1 fruit fly cellular context compared by ENCODE assay signal in the genomic region with DNA sequence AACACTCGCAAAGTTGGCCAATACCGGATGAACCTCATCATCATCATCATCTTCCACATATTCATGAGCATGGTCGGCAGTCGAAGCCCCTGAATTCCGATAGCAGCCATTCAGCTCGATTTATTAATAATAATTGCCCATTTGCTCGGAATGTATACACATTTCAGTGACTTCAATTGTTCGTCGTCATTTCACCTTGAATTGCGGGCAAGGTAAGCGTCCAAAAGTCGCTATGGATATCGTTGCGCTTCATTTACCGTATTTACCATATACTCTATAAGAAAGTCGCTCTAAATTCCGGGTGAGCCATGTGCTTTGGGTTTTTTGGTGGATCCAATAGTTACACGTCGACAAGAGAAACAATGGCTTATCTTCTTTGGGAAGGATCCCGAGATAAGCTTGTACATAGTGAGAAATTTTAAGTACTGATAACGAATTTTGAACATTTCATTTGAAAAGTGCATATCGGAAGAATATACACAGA.
A peak's percentile ranks its signal among the peaks of the same experiment; 100 is the strongest.
TF ChIP-seq lines count a peak whose summit lies in the region.

No protein-coding gene starts in this region.

TF ChIP-seq in whole organism, embryonic, 481 proteins besides CTCF, POLR2A, EP300 and RAD21 (continued from another document and continues in another):
- TF ChIP-seq HLH3B (GFP tag; IDR thresholded peaks at IDR 0.05; lab: Robert Waterston, UW) (no peak), esg (GFP tag; conservative IDR thresholded peaks at IDR 0.05; lab: Robert Waterston, UW) (peak; percentile 23; the same call in 1 of the 2 replicates), Ptx1 (GFP tag; IDR thresholded peaks at IDR 0.05; lab: Robert Waterston, UW) (peak; percentile 70), Six4 (GFP tag; optimal IDR thresholded peaks at IDR 0.05; lab: Kevin White, UChicago) (peak; percentile 6), CG10959 (GFP tag; IDR thresholded peaks at IDR 0.05; lab: Robert Waterston, UW) (no peak), Rfx (GFP tag; IDR thresholded peaks at IDR 0.05; lab: Robert Waterston, UW) (peak; percentile 17; the same call in 1 of the 2 replicates), sens (GFP tag; lab: Kevin White, UChicago) (peak; percentile 82), bcd (GFP tag; optimal IDR thresholded peaks at IDR 0.05; lab: Kevin White, UChicago) (peak; percentile 18), Lim3 (GFP tag; IDR thresholded peaks at IDR 0.05; lab: Robert Waterston, UW) (no peak), CG12744 (GFP tag; optimal IDR thresholded peaks at IDR 0.05; lab: Kevin White, UChicago) (peak; percentile 3), Oaz (GFP tag; IDR thresholded peaks at IDR 0.05; lab: Robert Waterston, UW) (peak; percentile 44; the same call in 1 of the 2 replicates), cg (GFP tag; optimal IDR thresholded peaks at IDR 0.05; lab: Kevin White, UChicago) (peak; percentile 53), CG11723 (GFP tag; optimal IDR thresholded peaks at IDR 0.05; lab: Kevin White, UChicago) (peak; percentile 27), caup (GFP tag; optimal IDR thresholded peaks at IDR 0.05; lab: Kevin White, UChicago; ENCODE audit: severe bottlenecking) (peak; percentile 0), HLH4C (GFP tag; IDR thresholded peaks at IDR 0.05; lab: Robert Waterston, UW; ENCODE audit: partially characterized antibody) (no peak), CG13424 (tag; optimal IDR thresholded peaks at IDR 0.05; lab: Kevin White, UChicago) (peak; percentile 54), CG2120 (GFP tag; optimal IDR thresholded peaks at IDR 0.05; lab: Kevin White, UChicago) (peak; percentile 39), CG14441 (GFP tag; IDR thresholded peaks at IDR 0.05; lab: Robert Waterston, UW) (peak; percentile 59), bsh (GFP tag; optimal IDR thresholded peaks at IDR 0.05; lab: Kevin White, UChicago) (peak in 1 of 2 experiments; percentile 28), Hsf (GFP tag; optimal IDR thresholded peaks at IDR 0.05; lab: Kevin White, UChicago) (peak; percentile 39), CG1647 (GFP tag; optimal IDR thresholded peaks at IDR 0.05; lab: Kevin White, UChicago) (peak; percentile 3), HHEX (GFP tag; optimal IDR thresholded peaks at IDR 0.05; lab: Kevin White, UChicago) (peak; percentile 50), CG3847 (GFP tag; IDR thresholded peaks at IDR 0.05; lab: Robert Waterston, UW) (peak; percentile 26; the same call in 1 of the 2 replicates), Myb (GFP tag; optimal IDR thresholded peaks at IDR 0.05; lab: Kevin White, UChicago) (no peak), CG15696 (tag; optimal IDR thresholded peaks at IDR 0.05; lab: Kevin White, UChicago) (peak; percentile 2), CG31224 (GFP tag; IDR thresholded peaks at IDR 0.05; lab: Robert Waterston, UW) (no peak), h (optimal IDR thresholded peaks at IDR 0.05; lab: Kevin White, UChicago) (no peak), CG4424 (GFP tag; optimal IDR thresholded peaks at IDR 0.05; lab: Kevin White, UChicago) (peak; percentile 37), CG9876 (GFP tag; optimal IDR thresholded peaks at IDR 0.05; lab: Kevin White, UChicago) (no peak), usp (GFP tag; optimal IDR thresholded peaks at IDR 0.05; lab: Kevin White, UChicago) (no peak), CG17359 (tag; optimal IDR thresholded peaks at IDR 0.05; lab: Kevin White, UChicago) (peak; percentile 50), CG8388 (GFP tag; optimal IDR thresholded peaks at IDR 0.05; lab: Kevin White, UChicago) (peak; percentile 40), grn (GFP tag; optimal IDR thresholded peaks at IDR 0.05; lab: Kevin White, UChicago) (no peak), danr (GFP tag; IDR thresholded peaks at IDR 0.05; lab: Robert Waterston, UW) (no peak), jumu (GFP tag; optimal IDR thresholded peaks at IDR 0.05; lab: Kevin White, UChicago) (no peak), E2f1 (GFP tag; IDR thresholded peaks at IDR 0.05; lab: Robert Waterston, UW) (peak; percentile 34; the same call in 1 of the 2 replicates), dati (GFP tag; IDR thresholded peaks at IDR 0.05; lab: Robert Waterston, UW) (0 out of 2 replicates have a peak, but pooled peaks have one; percentile 7), nerfin-1 (tag; optimal IDR thresholded peaks at IDR 0.05; lab: Kevin White, UChicago) (peak; percentile 19), hkb (optimal IDR thresholded peaks at IDR 0.05; lab: Kevin White, UChicago) (no peak), hkb (GFP tag; IDR thresholded peaks at IDR 0.05; lab: Robert Waterston, UW) (peak; percentile 33; the same call in 1 of the 2 replicates), shn (GFP tag; optimal IDR thresholded peaks at IDR 0.05; lab: Kevin White, UChicago) (peak; percentile 19), Xrp1 (GFP tag; IDR thresholded peaks at IDR 0.05; lab: Robert Waterston, UW) (peak; percentile 43; the same call in 1 of the 2 replicates), nau (GFP tag; optimal IDR thresholded peaks at IDR 0.05; lab: Kevin White, UChicago) (no peak), psq (GFP tag; optimal IDR thresholded peaks at IDR 0.05; lab: Kevin White, UChicago) (no peak), her (GFP tag; optimal IDR thresholded peaks at IDR 0.05; lab: Kevin White, UChicago) (peak; percentile 9), Asciz (GFP tag; optimal IDR thresholded peaks at IDR 0.05; lab: Kevin White, UChicago) (no peak), sc (optimal IDR thresholded peaks at IDR 0.05; lab: Kevin White, UChicago) (no peak), sc (GFP tag; optimal IDR thresholded peaks at IDR 0.05; lab: Kevin White, UChicago) (no peak), Med (GFP tag; lab: Kevin White, UChicago) (peak; percentile 82), CG6254 (GFP tag; optimal IDR thresholded peaks at IDR 0.05; lab: Kevin White, UChicago) (no peak), da (GFP tag; optimal IDR thresholded peaks at IDR 0.05; lab: Kevin White, UChicago) (no peak), Xbp1 (GFP tag; optimal IDR thresholded peaks at IDR 0.05; lab: Kevin White, UChicago) (peak; percentile 38), CG8924 (tag; optimal IDR thresholded peaks at IDR 0.05; lab: Kevin White, UChicago) (peak; percentile 24), jigr1 (GFP tag; IDR thresholded peaks at IDR 0.05; lab: Robert Waterston, UW) (no peak), ERR (GFP tag; optimal IDR thresholded peaks at IDR 0.05; lab: Kevin White, UChicago) (no peak), CG9437 (GFP tag; optimal IDR thresholded peaks at IDR 0.05; lab: Kevin White, UChicago) (peak; percentile 45), so (GFP tag; IDR thresholded peaks at IDR 0.05; lab: Robert Waterston, UW) (0 out of 3 replicates have a peak, but pooled peaks have one; percentile 17), tgo (GFP tag; IDR thresholded peaks at IDR 0.05; lab: Robert Waterston, UW) (0 out of 3 replicates have a peak, but pooled peaks have one; percentile 31), ken (GFP tag; IDR thresholded peaks at IDR 0.05; lab: Robert Waterston, UW) (no peak), Ssrp (tag; optimal IDR thresholded peaks at IDR 0.05; lab: Kevin White, UChicago) (peak; percentile 9), fd3F (GFP tag; optimal IDR thresholded peaks at IDR 0.05; lab: Kevin White, UChicago) (peak; percentile 37), CG12391 (tag; optimal IDR thresholded peaks at IDR 0.05; lab: Kevin White, UChicago) (peak; percentile 45), Bdp1 (GFP tag; optimal IDR thresholded peaks at IDR 0.05; lab: Kevin White, UChicago) (peak; percentile 3), kah (GFP tag; optimal IDR thresholded peaks at IDR 0.05; lab: Kevin White, UChicago) (no peak), Dip3 (GFP tag; optimal IDR thresholded peaks at IDR 0.05; lab: Kevin White, UChicago) (peak; percentile 4), CG15269 (tag; optimal IDR thresholded peaks at IDR 0.05; lab: Kevin White, UChicago) (peak; percentile 68), CG6765 (GFP tag; optimal IDR thresholded peaks at IDR 0.05; lab: Kevin White, UChicago) (peak; percentile 32), CG10274 (GFP tag; optimal IDR thresholded peaks at IDR 0.05; lab: Kevin White, UChicago) (peak; percentile 88), Aef1 (GFP tag; IDR thresholded peaks at IDR 0.05; lab: Robert Waterston, UW) (peak; percentile 26; the same call in 1 of the 3 replicates), Pdp1 (GFP tag; optimal IDR thresholded peaks at IDR 0.05; lab: Kevin White, UChicago) (peak in 1 of 2 experiments; percentile 32), CG43689 (GFP tag; IDR thresholded peaks at IDR 0.05; lab: Robert Waterston, UW) (peak; percentile 30; the same call in 1 of the 2 replicates), CG15514 (GFP tag; optimal IDR thresholded peaks at IDR 0.05; lab: Kevin White, UChicago) (no peak), CG17568 (GFP tag; optimal IDR thresholded peaks at IDR 0.05; lab: Kevin White, UChicago) (no peak), CG2199 (GFP tag; IDR thresholded peaks at IDR 0.05; lab: Robert Waterston, UW) (0 out of 3 replicates have a peak, but pooled peaks have one; percentile 48), zfh2 (GFP tag; optimal IDR thresholded peaks at IDR 0.05; lab: Kevin White, UChicago) (peak; percentile 46), tin (GFP tag; optimal IDR thresholded peaks at IDR 0.05; lab: Kevin White, UChicago) (peak; percentile 15), CG8290 (GFP tag; optimal IDR thresholded peaks at IDR 0.05; lab: Kevin White, UChicago) (no peak), CG8290 (tag; optimal IDR thresholded peaks at IDR 0.05; lab: Kevin White, UChicago) (peak in 1 of 2 experiments; percentile 14), pan (optimal IDR thresholded peaks at IDR 0.05; lab: Kevin White, UChicago) (no peak), pan (GFP tag; optimal IDR thresholded peaks at IDR 0.05 in 1 of 2, IDR thresholded peaks at IDR 0.05 in 1 of 2) (peak in 1 of 2 experiments; percentile 67), Jarid2 (GFP tag; optimal IDR thresholded peaks at IDR 0.05; lab: Kevin White, UChicago) (no peak), kni (GFP tag; optimal IDR thresholded peaks at IDR 0.05; lab: Kevin White, UChicago) (no peak), yki (optimal IDR thresholded peaks at IDR 0.05; lab: Kevin White, UChicago) (no peak), sd (tag; optimal IDR thresholded peaks at IDR 0.05; lab: Kevin White, UChicago) (peak; percentile 87), Atf3 (GFP tag; optimal IDR thresholded peaks at IDR 0.05; lab: Kevin White, UChicago) (no peak), CG30403 (GFP tag; optimal IDR thresholded peaks at IDR 0.05; lab: Kevin White, UChicago) (peak; percentile 34), ind (GFP tag; optimal IDR thresholded peaks at IDR 0.05; lab: Kevin White, UChicago) (peak; percentile 40), prd (optimal IDR thresholded peaks at IDR 0.05; lab: Kevin White, UChicago) (no peak), prd (GFP tag; IDR thresholded peaks at IDR 0.05; lab: Robert Waterston, UW) (peak; percentile 31; the same call in 1 of the 3 replicates), CG7987 (GFP tag; optimal IDR thresholded peaks at IDR 0.05; lab: Kevin White, UChicago) (peak; percentile 12), sob (GFP tag; IDR thresholded peaks at IDR 0.05; lab: Robert Waterston, UW) (0 out of 2 replicates have a peak, but pooled peaks have one; percentile 8), NfI (GFP tag; optimal IDR thresholded peaks at IDR 0.05; lab: Kevin White, UChicago) (peak; percentile 32), grau (tag; optimal IDR thresholded peaks at IDR 0.05; lab: Kevin White, UChicago) (peak; percentile 43), stc (GFP tag; IDR thresholded peaks at IDR 0.05; lab: Robert Waterston, UW) (peak; percentile 39; the same call in 1 of the 2 replicates), dysf (GFP tag; IDR thresholded peaks at IDR 0.05; lab: Robert Waterston, UW) (peak; percentile 47; the same call in 1 of the 3 replicates), CG11695 (GFP tag; IDR thresholded peaks at IDR 0.05; lab: Robert Waterston, UW) (0 out of 3 replicates have a peak, but pooled peaks have one; percentile 57), CG13775 (GFP tag; optimal IDR thresholded peaks at IDR 0.05; lab: Kevin White, UChicago) (no peak), CG9609 (GFP tag; optimal IDR thresholded peaks at IDR 0.05; lab: Kevin White, UChicago) (no peak), CG3995 (GFP tag; optimal IDR thresholded peaks at IDR 0.05; lab: Kevin White, UChicago) (no peak), D19B (GFP tag; optimal IDR thresholded peaks at IDR 0.05; lab: Kevin White, UChicago) (peak; percentile 10), chif (GFP tag; optimal IDR thresholded peaks at IDR 0.05; lab: Kevin White, UChicago) (peak in 1 of 2 experiments; percentile 12), CG15479 (GFP tag; optimal IDR thresholded peaks at IDR 0.05; lab: Kevin White, UChicago) (no peak), bigmax (GFP tag; optimal IDR thresholded peaks at IDR 0.05; lab: Kevin White, UChicago) (no peak), abd-A (tag; optimal IDR thresholded peaks at IDR 0.05; lab: Kevin White, UChicago) (no peak), Mad (GFP tag; optimal IDR thresholded peaks at IDR 0.05; lab: Kevin White, UChicago) (no peak), maf-S (GFP tag; optimal IDR thresholded peaks at IDR 0.05; lab: Kevin White, UChicago) (peak; percentile 53), cas (GFP tag; IDR thresholded peaks at IDR 0.05; lab: Robert Waterston, UW) (no peak), slou (GFP tag; optimal IDR thresholded peaks at IDR 0.05; lab: Kevin White, UChicago) (no peak), dpn (GFP tag; optimal IDR thresholded peaks at IDR 0.05; lab: Kevin White, UChicago) (peak in 1 of 2 experiments; percentile 39), Lhr (GFP tag; optimal IDR thresholded peaks at IDR 0.05; lab: Kevin White, UChicago) (no peak), row (GFP tag; IDR thresholded peaks at IDR 0.05; lab: Robert Waterston, UW) (peak; percentile 64), CG13624 (GFP tag; optimal IDR thresholded peaks at IDR 0.05; lab: Kevin White, UChicago) (no peak), fd96Cb (tag; optimal IDR thresholded peaks at IDR 0.05; lab: Kevin White, UChicago) (peak; percentile 26), Meics (GFP tag; optimal IDR thresholded peaks at IDR 0.05; lab: Kevin White, UChicago) (peak; percentile 22), nmo (GFP tag; optimal IDR thresholded peaks at IDR 0.05; lab: Kevin White, UChicago) (peak; percentile 25), gt (GFP tag; IDR thresholded peaks at IDR 0.05; lab: Robert Waterston, UW) (no peak), sens-2 (GFP tag; IDR thresholded peaks at IDR 0.05; lab: Robert Waterston, UW) (no peak), gem (tag; optimal IDR thresholded peaks at IDR 0.05; lab: Kevin White, UChicago) (no peak), CG32772 (GFP tag; IDR thresholded peaks at IDR 0.05; lab: Robert Waterston, UW) (no peak), bowl (GFP tag; IDR thresholded peaks at IDR 0.05; lab: Robert Waterston, UW) (0 out of 2 replicates have a peak, but pooled peaks have one; percentile 19), CG6683 (GFP tag; optimal IDR thresholded peaks at IDR 0.05; lab: Kevin White, UChicago) (no peak), Fer3 (tag; optimal IDR thresholded peaks at IDR 0.05; lab: Kevin White, UChicago) (peak; percentile 33), emc (GFP tag; optimal IDR thresholded peaks at IDR 0.05; lab: Kevin White, UChicago) (no peak), disco-r (GFP tag; optimal IDR thresholded peaks at IDR 0.05; lab: Kevin White, UChicago) (no peak), CG10366 (GFP tag; IDR thresholded peaks at IDR 0.05; lab: Robert Waterston, UW) (peak; percentile 22; the same call in 1 of the 2 replicates)
